Worm (Caenorhabditis elegans) whole organism, late embryonic: ENCODE data around the gene Y56A3A.28.

ENCODE experiments used
- che-1 ChIP-seq: sonication (generic microtip); optimal IDR thresholded peaks from 2 replicates; lab custom pipeline; 2016; ENCODE audit warnings: mild to moderate bottlenecking, missing genetic modification characterization, missing compliant biosample characterization
- ets-4 ChIP-seq: sonication (generic microtip); optimal IDR thresholded peaks from 2 replicates; lab custom pipeline; 2016; ENCODE audit warnings: missing genetic modification characterization, missing compliant biosample characterization
- pag-3 ChIP-seq: sonication (generic microtip); optimal IDR thresholded peaks from 2 replicates; lab custom pipeline; 2016; ENCODE audit warnings: missing compliant biosample characterization, missing genetic modification characterization, borderline replicate concordance

ce11 chrIII:12013718-12014117, 42.5 kb upstream of the Y56A3A.28 start:
- no peak for TF ChIP-seq pag-3 (tag; lab: Kevin White, UChicago)
- no peak for TF ChIP-seq ets-4
- TF ChIP-seq che-1 (tag; lab: Kevin White, UChicago): no peak
